Worm (Caenorhabditis elegans) whole organism, L3 larva: Measurements from ENCODE around the gene prp-9.
A peak's percentile ranks its signal among the peaks of the same experiment; 100 is the strongest.

Experiments used
- R02D3.7 ChIP-seq: fragments of 150-350 bp; optimal IDR thresholded peaks from 2 replicates; lab custom pipeline; 2014; ENCODE audit warnings: missing biosample characterization, missing genetic modification characterization
- ZK546.5 ChIP-seq: sonication (generic microtip); optimal IDR thresholded peaks from 2 replicates; lab custom pipeline; 2017; ENCODE audit warnings: missing biosample characterization, missing genetic modification characterization
- aly-2 ChIP-seq: fragments of 150-350 bp; optimal IDR thresholded peaks from 2 replicates; lab custom pipeline; 2014; ENCODE audit warnings: missing biosample characterization, missing genetic modification characterization
- ama-1 ChIP-seq: fragments of 150-350 bp; optimal IDR thresholded peaks from 2 replicates; lab custom pipeline; 2018
- ceh-28 ChIP-seq: fragments of 150-350 bp; optimal IDR thresholded peaks from 2 replicates; lab custom pipeline; 2014; ENCODE audit warnings: missing biosample characterization, missing genetic modification reagents, missing genetic modification characterization
- ceh-9 ChIP-seq: sonication (generic microtip); optimal IDR thresholded peaks from 2 replicates; lab custom pipeline; 2018; ENCODE audit warnings: missing biosample characterization, missing genetic modification characterization
- daf-12 ChIP-seq: fragments of 150-350 bp; optimal IDR thresholded peaks from 2 replicates; lab custom pipeline; 2014; ENCODE audit warnings: missing biosample characterization, missing genetic modification reagents, missing genetic modification characterization
- egl-5 ChIP-seq: fragments of 150-350 bp; optimal IDR thresholded peaks from 2 replicates; lab custom pipeline; 2017; ENCODE audit warnings: missing biosample characterization, missing genetic modification reagents, missing genetic modification characterization, inconsistent platforms
- elt-1 ChIP-seq: fragments of 150-350 bp; optimal IDR thresholded peaks from 2 replicates; lab custom pipeline; 2014; ENCODE audit warnings: missing biosample characterization, missing genetic modification characterization
- elt-2 ChIP-seq: sonication (generic microtip); optimal IDR thresholded peaks from 2 replicates; lab custom pipeline; 2016; ENCODE audit warnings: missing genetic modification reagents, mild to moderate bottlenecking, missing genetic modification characterization, missing compliant biosample characterization
- fkh-2 ChIP-seq: fragments of 150-350 bp; optimal IDR thresholded peaks from 2 replicates; lab custom pipeline; 2014; ENCODE audit warnings: missing biosample characterization, missing genetic modification reagents, missing genetic modification characterization
- jun-1 ChIP-seq: fragments of 150-350 bp; optimal IDR thresholded peaks from 2 replicates; lab custom pipeline; 2014; ENCODE audit warnings: missing biosample characterization, missing genetic modification reagents, missing genetic modification characterization
- lin-15B ChIP-seq: fragments of 150-350 bp; optimal IDR thresholded peaks from 2 replicates; lab custom pipeline; 2014; ENCODE audit warnings: missing biosample characterization, missing genetic modification characterization
- lin-39 ChIP-seq: fragments of 150-350 bp; optimal IDR thresholded peaks from 2 replicates; lab custom pipeline; 2018; ENCODE audit warnings: missing biosample characterization, missing genetic modification reagents, missing genetic modification characterization
- mdl-1 ChIP-seq: fragments of 150-350 bp; optimal IDR thresholded peaks from 2 replicates; lab custom pipeline; 2014; ENCODE audit warnings: missing biosample characterization, missing genetic modification characterization
- mml-1 ChIP-seq: fragments of 150-350 bp; sonication (generic microtip); optimal IDR thresholded peaks from 3 replicates; lab custom pipeline; 2014; ENCODE audit warnings: missing biosample characterization, missing genetic modification characterization
- nfya-1 ChIP-seq: sonication (generic microtip); optimal IDR thresholded peaks from 2 replicates; lab custom pipeline; 2017; ENCODE audit warnings: missing genetic modification characterization, mild to moderate bottlenecking, missing compliant biosample characterization, antibody characterized with exemption, moderate library complexity; ENCODE audit not compliant: insufficient read depth
- nhr-11 ChIP-seq: fragments of 150-350 bp; optimal IDR thresholded peaks from 2 replicates; lab custom pipeline; 2014; ENCODE audit warnings: missing biosample characterization, missing genetic modification characterization
- nhr-12 ChIP-seq: fragments of 150-350 bp; optimal IDR thresholded peaks from 2 replicates; lab custom pipeline; 2014; ENCODE audit warnings: missing biosample characterization, missing genetic modification characterization
- nhr-23 ChIP-seq: fragments of 150-350 bp; optimal IDR thresholded peaks from 2 replicates; lab custom pipeline; 2014; ENCODE audit warnings: missing biosample characterization, missing genetic modification reagents, missing genetic modification characterization
- nhr-25 ChIP-seq: sonication (generic microtip); optimal IDR thresholded peaks from 2 replicates; lab custom pipeline; 2017; ENCODE audit warnings: missing biosample characterization, missing genetic modification characterization
- nhr-28 ChIP-seq: fragments of 150-350 bp; optimal IDR thresholded peaks from 2 replicates; lab custom pipeline; 2014; ENCODE audit warnings: missing biosample characterization, missing genetic modification characterization
- nhr-43 ChIP-seq: sonication (generic microtip); optimal IDR thresholded peaks from 2 replicates; lab custom pipeline; 2016; ENCODE audit warnings: mild to moderate bottlenecking, missing genetic modification characterization, missing compliant biosample characterization; ENCODE audit not compliant: poor library complexity, severe bottlenecking
- nhr-76 ChIP-seq: fragments of 150-350 bp; sonication (generic microtip); optimal IDR thresholded peaks from 5 replicates; lab custom pipeline; 2014; ENCODE audit warnings: missing biosample characterization, missing genetic modification characterization
- pha-4 ChIP-seq: fragments of 150-350 bp; optimal IDR thresholded peaks from 2 replicates; lab custom pipeline; 2014; ENCODE audit warnings: missing biosample characterization, missing genetic modification reagents, missing genetic modification characterization
- pqm-1 ChIP-seq: fragments of 150-350 bp; optimal IDR thresholded peaks from 2 replicates; lab custom pipeline; 2017; ENCODE audit warnings: missing biosample characterization, missing genetic modification characterization, inconsistent platforms
- skn-1 ChIP-seq: fragments of 150-350 bp; optimal IDR thresholded peaks from 2 replicates; lab custom pipeline; 2014; ENCODE audit warnings: missing biosample characterization, missing genetic modification characterization
- snpc-4 ChIP-seq: fragments of 150-350 bp; optimal IDR thresholded peaks from 2 replicates; lab custom pipeline; 2014; ENCODE audit warnings: missing biosample characterization, missing genetic modification characterization
- zag-1 ChIP-seq: fragments of 150-350 bp; optimal IDR thresholded peaks from 2 replicates; lab custom pipeline; 2014; ENCODE audit warnings: missing biosample characterization, missing genetic modification characterization
- ztf-4 ChIP-seq: fragments of 150-350 bp; optimal IDR thresholded peaks from 2 replicates; lab custom pipeline; 2014; ENCODE audit warnings: missing biosample characterization, missing genetic modification characterization

prp-9 gene

DNA sequence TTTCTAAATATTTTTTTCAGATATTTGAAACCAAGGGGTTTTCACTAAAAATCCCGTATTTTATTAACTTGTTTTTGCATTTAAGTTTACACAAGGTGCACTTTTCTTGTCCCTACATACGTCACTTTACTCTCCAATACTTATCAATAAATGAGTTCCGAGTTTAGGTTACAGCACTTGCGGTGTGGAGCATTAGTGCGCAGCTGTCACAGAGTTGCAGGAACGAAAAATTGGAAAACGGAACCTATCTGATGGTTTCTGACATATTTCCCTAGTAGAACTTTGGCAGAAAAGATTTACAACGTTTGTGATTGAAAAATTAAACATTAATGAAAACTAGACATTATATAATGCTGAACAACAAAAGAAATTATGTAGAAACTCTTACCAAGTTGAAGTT lies 27.0 kb downstream of the prp-9 start:
- TF ChIP-seq mdl-1 (tag; lab: Kevin White, UChicago), result no peak
- TF ChIP-seq mml-1 (tag; lab: Kevin White, UChicago), result no peak
- no peak for TF ChIP-seq elt-2 (tag; lab: Kevin White, UChicago)
- no peak for TF ChIP-seq nhr-23
- no peak for TF ChIP-seq jun-1 (tag; lab: Kevin White, UChicago)
- TF ChIP-seq ama-1, result no peak
- no peak for TF ChIP-seq ceh-9 (tag; lab: Kevin White, UChicago)
- TF ChIP-seq pha-4, result no peak
- TF ChIP-seq R02D3.7 (tag; lab: Kevin White, UChicago), result no peak

DNA sequence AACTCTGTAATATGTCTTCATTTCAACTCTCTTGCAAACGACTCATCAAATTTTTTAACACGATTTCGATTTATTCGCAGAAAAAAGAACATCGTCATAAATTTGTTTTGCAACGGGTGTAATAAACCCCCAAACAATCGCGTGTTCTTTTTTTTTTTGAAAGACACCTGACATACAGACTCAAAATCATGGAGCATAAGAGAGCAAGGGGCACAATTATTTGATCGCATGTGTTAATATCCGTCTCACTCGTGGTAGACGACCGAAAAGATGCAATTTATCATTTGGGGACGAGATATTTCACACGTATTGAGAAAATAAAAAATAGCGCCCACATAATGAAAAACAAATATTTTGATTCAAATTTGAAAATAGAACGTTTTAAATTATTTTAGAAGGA lies 29.0 kb downstream of the prp-9 start:
- TF ChIP-seq lin-39 (tag; lab: Kevin White, UChicago) (peak; percentile 31), lin-15B (tag; lab: Kevin White, UChicago) (no peak), egl-5 (tag; lab: Kevin White, UChicago) (peak; percentile 13)

DNA sequence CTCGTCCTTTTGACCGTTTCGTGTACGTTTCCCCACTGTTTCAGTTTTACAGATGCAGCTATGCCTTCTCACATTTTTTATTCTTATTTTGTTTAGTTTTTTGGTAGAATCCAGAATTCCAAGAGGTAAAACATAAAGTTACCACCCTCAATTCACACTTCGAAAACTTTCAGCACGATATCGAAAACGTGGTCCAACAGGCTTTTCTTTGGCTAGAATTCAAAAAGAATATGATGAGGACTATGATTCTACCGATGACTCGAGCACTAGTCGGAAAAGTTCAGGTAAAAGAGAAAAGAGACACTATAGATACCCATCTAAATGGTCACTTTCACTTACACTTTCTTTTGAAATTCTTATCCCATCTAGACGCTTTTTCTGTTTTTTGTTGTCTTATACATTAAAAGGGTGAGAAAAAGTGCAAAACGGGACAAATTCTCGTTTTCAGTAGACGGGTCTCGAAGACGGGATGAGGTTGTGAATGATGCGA lies 30.9 kb downstream of the prp-9 start, which contains the start of gene M05D6.9:
Gene M05D6.9, plus strand, starts transcription at position 51 of the 490 bp plus-strand sequence.
- TF ChIP-seq elt-2 (tag; lab: Kevin White, UChicago) (no peak), nhr-25 (peak; percentile 1), zag-1 (tag; lab: Kevin White, UChicago) (no peak), elt-1 (tag; lab: Kevin White, UChicago) (peak; percentile 51), daf-12 (tag; lab: Kevin White, UChicago) (no peak)

DNA sequence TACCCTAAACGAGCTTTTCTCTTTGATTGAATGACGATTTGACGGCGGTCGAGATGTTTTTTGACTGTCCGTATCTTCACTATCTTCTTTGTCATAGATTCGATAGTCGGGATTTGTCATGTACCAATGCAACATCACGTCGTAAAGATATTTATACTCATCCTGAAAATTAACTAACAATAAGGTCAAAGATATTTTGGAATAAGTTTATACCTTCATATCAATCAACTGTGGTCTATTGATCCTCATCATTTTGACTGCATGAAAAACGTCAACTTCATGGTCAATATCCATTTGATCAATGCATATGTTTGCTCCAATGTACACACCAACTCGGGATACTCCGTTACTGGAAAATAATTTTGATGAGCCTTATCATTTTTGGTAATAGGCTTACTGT lies 37.1 kb downstream of the prp-9 start:
- no peak for TF ChIP-seq pqm-1 (tag; lab: Kevin White, UChicago)
- TF ChIP-seq aly-2 (tag; lab: Kevin White, UChicago), result no peak
- no peak for TF ChIP-seq pha-4
- TF ChIP-seq ZK546.5 (tag; lab: Kevin White, UChicago), result no peak
- no peak for TF ChIP-seq nhr-28 (tag; lab: Kevin White, UChicago)
- no peak for TF ChIP-seq snpc-4 (tag; lab: Kevin White, UChicago)
- TF ChIP-seq ceh-9 (tag; lab: Kevin White, UChicago), result no peak

DNA sequence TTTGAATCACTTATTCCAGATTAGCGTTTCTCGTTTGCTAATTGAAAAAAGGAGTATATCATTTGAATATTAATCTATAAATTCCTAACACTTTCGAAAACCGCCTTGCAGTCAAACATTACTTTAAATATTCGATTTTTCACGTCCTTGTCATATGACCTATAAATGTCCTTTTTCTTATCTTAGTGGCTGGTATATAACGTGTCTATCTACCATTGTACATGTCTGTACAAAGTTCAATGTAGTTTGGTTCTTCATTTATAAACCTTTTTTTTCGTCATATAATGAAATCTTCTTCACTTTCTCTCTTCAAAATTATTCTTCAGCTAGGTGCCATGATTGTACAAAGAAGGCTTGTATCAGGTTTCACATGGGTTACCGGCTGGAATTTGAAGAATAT lies 39.6 kb downstream of the prp-9 start, which contains the start of gene gbh-2:
Gene gbh-2, plus strand, starts transcription at position 277 of the 400 bp plus-strand sequence.
- TF ChIP-seq jun-1 (tag; lab: Kevin White, UChicago) (peak; percentile 16), skn-1 (tag; lab: Kevin White, UChicago) (peak; percentile 67), pqm-1 (tag; lab: Kevin White, UChicago) (peak; percentile 95), zag-1 (tag; lab: Kevin White, UChicago) (no peak), elt-2 (tag; lab: Kevin White, UChicago) (peak; percentile 93), snpc-4 (tag; lab: Kevin White, UChicago) (peak; percentile 9), nhr-43 (tag; lab: Kevin White, UChicago) (peak; percentile 46), ama-1 (no peak), nhr-23 (peak; percentile 42), ztf-4 (tag; lab: Kevin White, UChicago) (peak; percentile 48), pha-4 (peak; percentile 11), nhr-25 (peak; percentile 63), nhr-12 (tag; lab: Kevin White, UChicago) (no peak)

DNA sequence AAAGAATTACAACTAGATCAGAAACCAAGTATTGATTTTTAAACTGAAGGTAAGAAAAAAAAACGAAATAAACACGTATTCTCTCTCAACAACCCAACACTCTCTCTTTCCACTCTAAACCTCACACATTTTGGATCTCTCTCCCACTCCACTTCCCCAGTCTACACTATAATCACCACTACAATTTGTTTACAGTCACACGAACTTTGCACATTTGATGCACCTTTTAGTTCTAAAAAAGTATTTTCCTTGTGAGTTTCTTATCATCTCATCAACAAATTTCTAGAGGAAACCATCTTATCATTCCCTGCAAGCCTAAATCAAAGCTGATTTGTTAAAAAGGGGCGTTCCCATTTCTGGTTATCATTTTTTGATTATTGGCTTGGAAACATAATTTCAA lies 40.6 kb downstream of the prp-9 start:
- TF ChIP-seq jun-1 (tag; lab: Kevin White, UChicago), result peak; percentile 33
- peak; percentile 31 for TF ChIP-seq ceh-28 (tag; lab: Kevin White, UChicago)
- peak; percentile 26 for TF ChIP-seq nfya-1 (tag; lab: Kevin White, UChicago)
- TF ChIP-seq pha-4, result peak; percentile 67
- TF ChIP-seq nhr-76, result no peak
- TF ChIP-seq nhr-25, result peak; percentile 26
- peak; percentile 96 for TF ChIP-seq elt-2 (tag; lab: Kevin White, UChicago)
- TF ChIP-seq elt-1 (tag; lab: Kevin White, UChicago), result no peak
- TF ChIP-seq skn-1 (tag; lab: Kevin White, UChicago), result peak; percentile 32
- peak; percentile 88 for TF ChIP-seq pqm-1 (tag; lab: Kevin White, UChicago)
- TF ChIP-seq fkh-2, result no peak
- TF ChIP-seq nhr-43 (tag; lab: Kevin White, UChicago), result peak; percentile 5
- peak; percentile 33 for TF ChIP-seq nhr-11
- no peak for TF ChIP-seq mml-1 (tag; lab: Kevin White, UChicago)
